Worm (Caenorhabditis elegans) whole organism, young adult: ENCODE measurements around the gene W04B5.3.
"Not testable (repeated sequence)": the region's sequence is repeated elsewhere in the genome, so short reads cannot be mapped to it uniquely, and the experiment has no call there.

Source experiments
- B0035.1 ChIP-seq: sonication (generic microtip); optimal IDR thresholded peaks from 2 replicates; lab custom pipeline; 2016; ENCODE audit warnings: missing genetic modification characterization, mild to moderate bottlenecking, missing compliant biosample characterization, missing genotype, missing genetic modification reagents
- B0261.1 ChIP-seq: sonication (generic microtip); optimal IDR thresholded peaks from 2 replicates; lab custom pipeline; 2016; ENCODE audit warnings: mild to moderate bottlenecking, missing genetic modification characterization, moderate library complexity, missing compliant biosample characterization
- B0336.3 ChIP-seq: fragments of 200-800 bp; sonication (Bioruptor generic); IDR thresholded peaks from 2 replicates; pipeline ENCODE4 v1.3.6; 2022; ENCODE audit warnings: missing genetic modification characterization, missing compliant biosample characterization
- F22D6.2 ChIP-seq: sonication (generic microtip); optimal IDR thresholded peaks from 2 replicates; lab custom pipeline; 2016; ENCODE audit warnings: mild to moderate bottlenecking, missing genetic modification characterization, missing compliant biosample characterization
- F52B5.7 ChIP-seq: sonication (generic microtip); optimal IDR thresholded peaks from 2 replicates; lab custom pipeline; 2016; ENCODE audit warnings: mild to moderate bottlenecking, missing genetic modification characterization, missing compliant biosample characterization
- F55B11.4 ChIP-seq: sonication (generic microtip); optimal IDR thresholded peaks from 2 replicates; lab custom pipeline; 2016; ENCODE audit warnings: missing compliant biosample characterization, missing genetic modification characterization, borderline replicate concordance; ENCODE audit not compliant: insufficient read depth
- Y53F4B.3 ChIP-seq: fragments of 200-800 bp; sonication (Bioruptor generic); IDR thresholded peaks from 2 replicates; pipeline ENCODE4 v1.3.6; 2022; ENCODE audit warnings: missing genetic modification reagents, missing genetic modification characterization, missing compliant biosample characterization
- Y56A3A.18 ChIP-seq: fragments of 200-800 bp; sonication (Bioruptor generic); IDR thresholded peaks from 2 replicates; pipeline ENCODE4 v1.3.6; 2022; ENCODE audit warnings: missing genetic modification reagents, missing genetic modification characterization, missing compliant biosample characterization
- aptf-3 ChIP-seq: fragments of 200-800 bp; sonication (Bioruptor generic); IDR thresholded peaks from 2 replicates; pipeline ENCODE4 v1.3.6; 2022; ENCODE audit warnings: missing genetic modification characterization, missing compliant biosample characterization
- atf-7 ChIP-seq: sonication (generic microtip); optimal IDR thresholded peaks from 2 replicates; lab custom pipeline; 2017; ENCODE audit warnings: mild to moderate bottlenecking, missing genetic modification characterization, missing compliant biosample characterization
- attf-5 ChIP-seq: fragments of 200-800 bp; sonication (Bioruptor generic); optimal IDR thresholded peaks from 2 replicates; lab custom pipeline; 2018; ENCODE audit warnings: mild to moderate bottlenecking, missing genetic modification characterization, missing compliant biosample characterization
- ceh-40 ChIP-seq: fragments of 200-800 bp; sonication (Bioruptor generic); IDR thresholded peaks from 2 replicates; pipeline ENCODE4 v1.3.6; 2022; ENCODE audit warnings: missing genetic modification characterization, missing compliant biosample characterization
- ceh-58 ChIP-seq: fragments of 200-800 bp; sonication (Bioruptor generic); IDR thresholded peaks from 2 replicates; pipeline ENCODE4 v1.3.6; 2022; ENCODE audit warnings: missing genetic modification characterization, missing compliant biosample characterization
- dpff-1 ChIP-seq: sonication (generic microtip); optimal IDR thresholded peaks from 2 replicates; lab custom pipeline; 2017; ENCODE audit warnings: mild to moderate bottlenecking, missing genetic modification characterization, missing compliant biosample characterization
- egl-44 ChIP-seq: fragments of 200-800 bp; sonication (Bioruptor generic); IDR thresholded peaks from 2 replicates; pipeline ENCODE4 v1.3.6; 2022; ENCODE audit warnings: missing genetic modification reagents, missing genetic modification characterization, missing compliant biosample characterization
- ekl-4 ChIP-seq: fragments of 200-800 bp; sonication (Bioruptor generic); IDR thresholded peaks from 2 replicates; pipeline ENCODE4 v1.3.6; 2022; ENCODE audit warnings: missing genetic modification reagents, missing genetic modification characterization, missing compliant biosample characterization
- ets-4 ChIP-seq: fragments of 200-800 bp; sonication (Bioruptor generic); optimal IDR thresholded peaks from 2 replicates; lab custom pipeline; 2018; ENCODE audit warnings: mild to moderate bottlenecking, missing genetic modification characterization, missing compliant biosample characterization
- him-1 ChIP-seq: sonication (generic microtip); optimal IDR thresholded peaks from 2 replicates; lab custom pipeline; 2016; ENCODE audit warnings: missing genotype, missing genetic modification reagents, missing genetic modification characterization, missing compliant biosample characterization
- hlh-12 ChIP-seq: sonication (generic microtip); optimal IDR thresholded peaks from 2 replicates; lab custom pipeline; 2016; ENCODE audit warnings: missing genetic modification characterization, missing compliant biosample characterization
- hmg-1.2 ChIP-seq: fragments of 200-800 bp; sonication (Bioruptor generic); IDR thresholded peaks from 2 replicates; pipeline ENCODE4 v1.3.6; 2022; ENCODE audit warnings: missing genetic modification reagents, missing genetic modification characterization, missing compliant biosample characterization
- hrde-1 ChIP-seq: sonication (generic microtip); optimal IDR thresholded peaks from 2 replicates; lab custom pipeline; 2016; ENCODE audit warnings: missing genetic modification characterization, mild to moderate bottlenecking, missing compliant biosample characterization, moderate library complexity, missing genotype, missing genetic modification reagents, borderline replicate concordance
- hsf-1 ChIP-seq: fragments of 200-800 bp; sonication (Bioruptor generic); IDR thresholded peaks from 2 replicates; pipeline ENCODE4 v1.3.6; 2022; ENCODE audit warnings: missing genetic modification reagents, missing genetic modification characterization, missing compliant biosample characterization
- lsy-27 ChIP-seq: sonication (generic microtip); optimal IDR thresholded peaks from 2 replicates; lab custom pipeline; 2017; ENCODE audit warnings: missing genetic modification characterization, mild to moderate bottlenecking, missing compliant biosample characterization, antibody characterized with exemption, missing genotype, borderline replicate concordance; ENCODE audit not compliant: insufficient read depth
- madf-6 ChIP-seq: fragments of 200-800 bp; sonication (Bioruptor generic); IDR thresholded peaks from 2 replicates; pipeline ENCODE4 v1.3.6; 2022; ENCODE audit warnings: missing genetic modification reagents, missing genetic modification characterization, missing compliant biosample characterization
- mcd-1 ChIP-seq: fragments of 200-800 bp; sonication (Bioruptor generic); IDR thresholded peaks from 2 replicates; pipeline ENCODE4 v1.3.6; 2022; ENCODE audit warnings: missing genetic modification reagents, missing genetic modification characterization, missing compliant biosample characterization
- nfya-1 ChIP-seq: sonication (generic microtip); optimal IDR thresholded peaks from 2 replicates; lab custom pipeline; 2017; ENCODE audit warnings: antibody characterized with exemption, missing compliant biosample characterization, missing genetic modification characterization, borderline replicate concordance; ENCODE audit not compliant: insufficient read depth
- nfya-2 ChIP-seq: fragments of 200-800 bp; sonication (Bioruptor generic); IDR thresholded peaks from 2 replicates; pipeline ENCODE4 v1.3.6; 2022; ENCODE audit warnings: missing genetic modification reagents, missing genetic modification characterization, missing compliant biosample characterization
- nhr-80 ChIP-seq: sonication (generic microtip); optimal IDR thresholded peaks from 2 replicates; lab custom pipeline; 2016; ENCODE audit warnings: missing genetic modification characterization, missing compliant biosample characterization
- nhr-90 ChIP-seq: sonication (generic microtip); optimal IDR thresholded peaks from 2 replicates; lab custom pipeline; 2016; ENCODE audit warnings: missing genotype, mild to moderate bottlenecking, missing genetic modification characterization, missing compliant biosample characterization
- repo-1 ChIP-seq: sonication (generic microtip); optimal IDR thresholded peaks from 2 replicates; lab custom pipeline; 2017; ENCODE audit warnings: mild to moderate bottlenecking, missing genetic modification characterization, missing compliant biosample characterization
- sdz-38 ChIP-seq: sonication (generic microtip); optimal IDR thresholded peaks from 2 replicates; lab custom pipeline; 2016; ENCODE audit warnings: missing genotype, missing genetic modification characterization, missing compliant biosample characterization
- snpc-1.3 ChIP-seq: sonication (generic microtip); optimal IDR thresholded peaks from 2 replicates; lab custom pipeline; 2017; ENCODE audit warnings: missing genetic modification characterization, mild to moderate bottlenecking, missing compliant biosample characterization, antibody characterized with exemption, moderate library complexity, missing genotype, missing genetic modification reagents; ENCODE audit not compliant: insufficient read depth
- sptf-2 ChIP-seq: fragments of 200-800 bp; sonication (Bioruptor generic); optimal IDR thresholded peaks from 2 replicates; lab custom pipeline; 2018; ENCODE audit warnings: mild to moderate bottlenecking, missing genetic modification characterization, missing compliant biosample characterization
- tbp1 ChIP-seq: fragments of 200-800 bp; sonication (Bioruptor generic); optimal IDR thresholded peaks from 2 replicates; lab custom pipeline; 2018; ENCODE audit warnings: mild to moderate bottlenecking, missing genetic modification characterization, missing compliant biosample characterization
- tbx-9 ChIP-seq: sonication (generic microtip); optimal IDR thresholded peaks from 2 replicates; lab custom pipeline; 2016; ENCODE audit warnings: borderline replicate concordance, missing genetic modification characterization, inconsistent platforms, missing compliant biosample characterization
- zim-3 ChIP-seq: sonication (generic microtip); optimal IDR thresholded peaks from 2 replicates; lab custom pipeline; 2017; ENCODE audit warnings: mild to moderate bottlenecking, missing genetic modification characterization, moderate library complexity, missing compliant biosample characterization
- ztf-22 ChIP-seq: fragments of 200-800 bp; sonication (Bioruptor generic); optimal IDR thresholded peaks from 2 replicates; lab custom pipeline; 2018; ENCODE audit warnings: mild to moderate bottlenecking, missing genetic modification characterization, moderate library complexity, missing compliant biosample characterization
- ztf-25 ChIP-seq: fragments of 200-800 bp; sonication (Bioruptor generic); IDR thresholded peaks from 2 replicates; pipeline ENCODE4 v1.3.6; 2022; ENCODE audit warnings: missing genetic modification reagents, missing genetic modification characterization, missing compliant biosample characterization
- ztf-26 ChIP-seq: sonication (generic microtip); optimal IDR thresholded peaks from 2 replicates; lab custom pipeline; 2017; ENCODE audit warnings: missing genetic modification characterization, missing compliant biosample characterization

The W04B5.3 gene

DNA sequence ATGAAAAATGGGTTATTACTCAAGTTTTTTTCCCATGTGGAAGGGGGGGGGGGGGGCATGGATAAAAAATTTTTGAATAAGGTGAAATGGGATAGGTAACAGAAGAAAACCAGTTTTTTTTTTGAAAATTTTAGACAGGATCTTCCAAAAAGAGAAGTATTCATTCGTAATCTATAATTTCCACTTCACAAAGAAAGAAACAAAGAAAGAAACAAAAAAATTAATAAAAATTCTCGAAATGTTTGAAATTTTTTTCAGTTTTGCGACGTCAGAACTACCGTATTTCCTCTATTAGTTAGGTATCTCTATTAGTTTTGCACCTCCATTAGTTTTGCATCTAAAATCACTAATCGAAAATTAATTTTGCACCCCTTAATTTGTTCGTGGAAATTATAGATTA, 17.1 kb downstream of the W04B5.3 start, which contains the start of gene W04B5.6:
TSS of gene W04B5.6 (minus strand) at position 101 of the 400 bp plus-strand sequence.
- TF ChIP-seq him-1 (tag; lab: Kevin White, UChicago); ztf-26; sptf-2: not testable (repeated sequence)

DNA sequence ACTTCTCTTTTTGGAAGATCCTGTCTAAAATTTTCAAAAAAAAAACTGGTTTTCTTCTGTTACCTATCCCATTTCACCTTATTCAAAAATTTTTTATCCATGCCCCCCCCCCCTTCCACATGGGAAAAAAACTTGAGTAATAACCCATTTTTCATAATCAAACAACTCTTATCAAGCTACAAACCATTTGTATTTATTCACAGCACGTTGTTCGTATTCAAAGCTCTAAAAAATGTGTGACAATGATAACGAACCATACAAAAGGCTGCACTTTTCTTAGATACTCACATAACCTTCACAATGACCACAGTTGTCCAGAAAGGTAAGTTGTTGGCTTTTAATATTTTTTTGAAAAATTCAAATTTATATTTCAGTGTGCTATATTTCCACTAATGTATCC, 17.5 kb downstream of the W04B5.3 start, which contains the start of gene E02H9.6:
TSS of gene E02H9.6 (plus strand) at position 301 of the 400 bp plus-strand sequence.
- not testable (repeated sequence) for TF ChIP-seq snpc-1.3; tbp1 (GFP tag; lab: Kevin White, UChicago); zim-3 (tag; lab: Kevin White, UChicago)

DNA sequence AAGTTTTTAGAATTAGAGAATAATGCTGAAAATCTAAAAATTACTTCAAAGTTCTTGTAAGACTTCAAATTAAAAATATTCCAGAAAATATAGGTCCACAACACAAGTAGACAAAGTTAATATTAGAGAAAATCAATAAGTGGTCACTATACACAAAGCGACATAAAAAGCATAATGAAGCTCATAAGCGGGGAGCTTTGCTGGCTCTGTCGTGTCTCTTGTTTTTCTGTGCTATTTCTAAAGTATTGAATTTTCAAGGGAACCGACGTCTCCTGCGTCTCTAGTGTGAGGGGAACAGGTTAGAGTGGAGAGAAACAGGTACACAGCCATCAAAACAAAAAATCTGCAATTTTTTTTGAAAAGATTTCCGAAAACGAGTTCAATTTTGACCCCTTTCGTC, 20.2 kb downstream of the W04B5.3 start, which contains the start of gene E02H9.13:
TSS of gene E02H9.13 (minus strand) at position 199 of the 400 bp plus-strand sequence.
- TF ChIP-seq ztf-25 (GFP tag; lab: Robert Waterston, UW) (no peak), B0035.1 (tag; lab: Kevin White, UChicago) (no peak), Y53F4B.3 (GFP tag; lab: Robert Waterston, UW) (no peak), hrde-1 (tag; lab: Kevin White, UChicago) (no peak), B0336.3 (GFP tag; lab: Robert Waterston, UW) (no peak), sdz-38 (tag; lab: Kevin White, UChicago) (no peak), ztf-22 (GFP tag; lab: Kevin White, UChicago) (no peak), F22D6.2 (tag; lab: Kevin White, UChicago) (no peak), zim-3 (tag; lab: Kevin White, UChicago) (no peak), nfya-2 (GFP tag; lab: Robert Waterston, UW) (no peak), ets-4 (GFP tag; lab: Kevin White, UChicago) (no peak), ekl-4 (no peak), atf-7 (tag; lab: Kevin White, UChicago) (no peak), nhr-90 (tag; lab: Kevin White, UChicago) (no peak), lsy-27 (tag; lab: Kevin White, UChicago) (no peak), B0261.1 (tag; lab: Kevin White, UChicago) (no peak), nhr-80 (tag; lab: Kevin White, UChicago) (no peak), egl-44 (no peak), F55B11.4 (tag; lab: Kevin White, UChicago) (no peak), ceh-58 (GFP tag; lab: Robert Waterston, UW) (no peak)
- TF ChIP-seq, all 124 proteins: peak for 0

DNA sequence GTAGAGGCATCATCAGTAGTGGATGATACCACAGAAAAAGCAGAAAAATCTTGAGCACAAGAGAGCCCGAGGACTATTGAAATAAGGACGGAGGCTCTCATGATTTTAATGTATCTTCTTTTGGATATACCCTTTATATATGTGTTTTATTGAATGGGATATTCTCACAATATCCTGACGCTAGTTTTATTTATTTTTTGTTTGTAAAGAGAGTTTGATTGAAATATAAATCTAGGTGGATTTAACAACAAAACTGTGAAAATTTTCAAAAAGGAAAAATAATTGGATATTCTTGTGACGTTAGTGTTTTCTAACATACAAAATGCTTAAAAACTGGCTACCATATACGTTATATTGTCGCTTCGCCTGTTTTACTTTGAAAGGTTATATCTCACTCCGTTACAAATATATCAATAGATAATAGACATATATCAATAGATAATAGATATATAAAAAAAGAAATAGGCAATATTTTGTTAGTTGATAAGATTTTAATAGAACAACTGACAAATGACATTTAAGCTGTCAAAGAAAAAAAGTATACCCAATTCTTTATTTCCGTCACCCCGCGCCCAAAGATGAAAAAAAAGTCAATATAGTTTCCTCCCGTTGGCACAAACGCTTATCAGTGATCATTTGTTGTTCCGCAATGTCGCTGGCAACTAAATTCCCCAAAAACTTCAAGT, 27.4 kb downstream of the W04B5.3 start, which contains the start of the genes E02H9.7 and klo-2:
TSS of gene E02H9.7 (minus strand) at position 101 of the 686 bp plus-strand sequence.
TSS of gene klo-2 (plus strand) at position 636 of the 686 bp plus-strand sequence.
- TF ChIP-seq nhr-80 (tag; lab: Kevin White, UChicago), result peak; percentile 28
- TF ChIP-seq dpff-1 (tag; lab: Kevin White, UChicago), result no peak
- TF ChIP-seq, all 124 proteins: peak for 1

DNA sequence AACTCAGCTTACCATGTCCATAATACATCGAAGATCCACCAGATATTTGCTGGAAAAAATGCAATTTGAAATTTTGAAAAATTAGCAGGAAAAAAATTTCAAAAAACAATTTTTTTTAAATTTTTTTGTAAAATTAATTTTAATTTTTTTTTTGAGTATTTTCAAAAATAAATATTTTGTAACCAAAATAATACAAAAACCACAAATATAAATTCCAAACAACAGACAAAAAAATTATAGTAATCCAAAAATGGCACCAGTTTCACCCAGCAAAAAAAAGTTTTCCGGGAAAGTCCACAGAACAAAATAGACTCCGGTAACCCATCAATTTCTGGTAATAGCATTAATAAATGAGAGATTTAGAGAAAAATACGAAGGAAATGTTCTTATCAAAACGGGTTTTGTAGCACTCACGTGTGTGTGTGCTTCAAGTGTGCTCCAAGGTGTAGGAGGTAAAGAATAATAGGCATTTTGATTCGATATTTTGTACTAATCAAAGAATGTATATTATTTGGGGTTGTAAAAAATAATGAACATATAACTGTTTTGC, 36.5 kb downstream of the W04B5.3 start, which contains the start of gene nhr-121:
TSS of gene nhr-121 (minus strand) at position 51 of the 550 bp plus-strand sequence.
- TF ChIP-seq mcd-1 (GFP tag; lab: Robert Waterston, UW) (no peak), ceh-40 (GFP tag; lab: Robert Waterston, UW) (no peak), Y53F4B.3 (GFP tag; lab: Robert Waterston, UW) (no peak), nfya-1 (tag; lab: Kevin White, UChicago) (no peak), nhr-80 (tag; lab: Kevin White, UChicago) (peak; percentile 81), madf-6 (GFP tag; lab: Robert Waterston, UW) (no peak), hlh-12 (no peak), hsf-1 (GFP tag; lab: Robert Waterston, UW) (no peak), him-1 (tag; lab: Kevin White, UChicago) (no peak), aptf-3 (no peak), Y56A3A.18 (GFP tag; lab: Robert Waterston, UW) (no peak), repo-1 (no peak), tbx-9 (tag; lab: Kevin White, UChicago) (no peak), ztf-26 (no peak), F52B5.7 (no peak), hmg-1.2 (GFP tag; lab: Robert Waterston, UW) (peak; percentile 23; the same call in 1 of the 2 replicates), attf-5 (GFP tag; lab: Kevin White, UChicago) (no peak)
